Fruit fly (Drosophila melanogaster): ENCODE data around the gene CG31715.

- TF ChIP-seq usp (GFP tag; optimal IDR thresholded peaks at IDR 0.05), result no peak
- no peak for TF ChIP-seq pan (optimal IDR thresholded peaks at IDR 0.05)
- TF ChIP-seq CG8478 (optimal IDR thresholded peaks at IDR 0.05), result no peak
- no peak for TF ChIP-seq psq (optimal IDR thresholded peaks at IDR 0.05)
Observed at dm6 chr2L:10311822-10312221, 29.6 kb upstream of the CG31715 start.

All from whole organism.